Fruit fly (Drosophila melanogaster): ENCODE data around the gene Ccp84Ag.

Ccp84Ag gene

dm6 chr3R:6708858-6709257 lies 22.3 kb downstream of the Ccp84Ag start (continued):
- TF ChIP-seq Hmr (GFP tag; optimal IDR thresholded peaks at IDR 0.05) (peak; percentile 41), CG33213 (GFP tag; optimal IDR thresholded peaks at IDR 0.05) (peak; percentile 63), sens (GFP tag) (peak; percentile 39), ham (GFP tag; IDR thresholded peaks at IDR 0.05) (no peak), Myb (GFP tag; optimal IDR thresholded peaks at IDR 0.05) (peak; percentile 40), CG7928 (GFP tag; optimal IDR thresholded peaks at IDR 0.05) (no peak), CG8944 (GFP tag; optimal IDR thresholded peaks at IDR 0.05) (no peak), CG13123 (GFP tag; optimal IDR thresholded peaks at IDR 0.05) (no peak), ro (GFP tag; IDR thresholded peaks at IDR 0.05) (no peak), chif (GFP tag; optimal IDR thresholded peaks at IDR 0.05) (peak in 1 of 2 experiments; percentile 15), zen2 (GFP tag; IDR thresholded peaks at IDR 0.05; ENCODE audit: partially characterized antibody) (peak; percentile 55; the same call in 2 of the 3 replicates), tin (GFP tag; optimal IDR thresholded peaks at IDR 0.05) (no peak), yki (optimal IDR thresholded peaks at IDR 0.05) (peak; percentile 56), CG10366 (GFP tag; IDR thresholded peaks at IDR 0.05) (no peak), CG4707 (GFP tag; optimal IDR thresholded peaks at IDR 0.05) (no peak), HHEX (GFP tag; optimal IDR thresholded peaks at IDR 0.05) (no peak), MBD-R2 (GFP tag; IDR thresholded peaks at IDR 0.05) (peak; percentile 17; the same call in 1 of the 2 replicates), sug (tag; optimal IDR thresholded peaks at IDR 0.05) (no peak), CG1647 (GFP tag; optimal IDR thresholded peaks at IDR 0.05) (no peak), CG3407 (GFP tag; optimal IDR thresholded peaks at IDR 0.05) (no peak), CTCF (GFP tag; optimal IDR thresholded peaks at IDR 0.05) (peak; percentile 85), amos (GFP tag; IDR thresholded peaks at IDR 0.05; ENCODE audit: partially characterized antibody) (peak; percentile 48), CG43689 (GFP tag; IDR thresholded peaks at IDR 0.05) (no peak), slbo (GFP tag; IDR thresholded peaks at IDR 0.05) (peak; percentile 50), pzg (GFP tag; optimal IDR thresholded peaks at IDR 0.05) (peak; percentile 40), nerfin-2 (GFP tag; IDR thresholded peaks at IDR 0.05; ENCODE audit: partially characterized antibody) (no peak), pfk (GFP tag; optimal IDR thresholded peaks at IDR 0.05) (no peak), CG3726 (GFP tag; IDR thresholded peaks at IDR 0.05) (no peak), Hand (GFP tag; optimal IDR thresholded peaks at IDR 0.05) (no peak), CG32767 (GFP tag; IDR thresholded peaks at IDR 0.05) (no peak), Jarid2 (GFP tag; optimal IDR thresholded peaks at IDR 0.05) (no peak), Sox102F (GFP tag; optimal IDR thresholded peaks at IDR 0.05) (no peak), phol (tag; optimal IDR thresholded peaks at IDR 0.05) (no peak), unc-4 (GFP tag; IDR thresholded peaks at IDR 0.05; ENCODE audit: partially characterized antibody) (0 out of 2 replicates have a peak, but pooled peaks have one; percentile 25), knrl (GFP tag; IDR thresholded peaks at IDR 0.05; ENCODE audit: partially characterized antibody) (peak; percentile 49), Fer1 (GFP tag; optimal IDR thresholded peaks at IDR 0.05) (no peak), Adf1 (GFP tag; IDR thresholded peaks at IDR 0.05) (no peak), CG1792 (GFP tag; optimal IDR thresholded peaks at IDR 0.05) (no peak), CG30403 (GFP tag; optimal IDR thresholded peaks at IDR 0.05) (peak; percentile 3), Bgb (GFP tag; IDR thresholded peaks at IDR 0.05; ENCODE audit: partially characterized antibody) (peak; percentile 58), sna (GFP tag; IDR thresholded peaks at IDR 0.05; ENCODE audit: partially characterized antibody) (no peak; the same call in 1 of the 2 replicates), pita (GFP tag; optimal IDR thresholded peaks at IDR 0.05) (peak; percentile 91), CG7987 (GFP tag; optimal IDR thresholded peaks at IDR 0.05) (no peak), pan (optimal IDR thresholded peaks at IDR 0.05) (no peak), pan (GFP tag; optimal IDR thresholded peaks at IDR 0.05 in 1 of 2, IDR thresholded peaks at IDR 0.05 in 1 of 2) (no peak), lbe (GFP tag; optimal IDR thresholded peaks at IDR 0.05) (no peak), CG3995 (GFP tag; optimal IDR thresholded peaks at IDR 0.05) (no peak), zen (tag; optimal IDR thresholded peaks at IDR 0.05) (peak; percentile 36), Sin3A (optimal IDR thresholded peaks at IDR 0.05) (no peak), Nf-YA (GFP tag; IDR thresholded peaks at IDR 0.05) (no peak), CG10267 (tag; optimal IDR thresholded peaks at IDR 0.05) (peak; percentile 75), CG6654 (GFP tag; optimal IDR thresholded peaks at IDR 0.05) (no peak)

All from whole organism, embryonic.